Fruit fly (Drosophila melanogaster): ENCODE data around the gene CG3557.
A peak's percentile ranks its signal among the peaks of the same experiment; 100 is the strongest.

CG3557 gene

dm6 chr2L:2365077-2365651, 20.4 kb downstream of the CG3557 start, which contains the start of the genes Rab5 and Axud1 (continued):
- TF ChIP-seq eve (GFP tag; optimal IDR thresholded peaks at IDR 0.05), result no peak
- no peak for TF ChIP-seq ro (GFP tag; IDR thresholded peaks at IDR 0.05)
- TF ChIP-seq CG7987 (GFP tag; optimal IDR thresholded peaks at IDR 0.05), result no peak
- TF ChIP-seq mam (GFP tag; optimal IDR thresholded peaks at IDR 0.05), result no peak
- TF ChIP-seq CG4404 (GFP tag; IDR thresholded peaks at IDR 0.05), result no peak
- no peak for TF ChIP-seq CG30431 (GFP tag; optimal IDR thresholded peaks at IDR 0.05)
- TF ChIP-seq hbn (GFP tag; IDR thresholded peaks at IDR 0.05; ENCODE audit: partially characterized antibody), result no peak
- TF ChIP-seq CG32532 (GFP tag; IDR thresholded peaks at IDR 0.05), result peak; percentile 29; the same call in 1 of the 2 replicates
- peak; percentile 77 for TF ChIP-seq Ets65A (GFP tag)
- no peak for TF ChIP-seq lilli (GFP tag; optimal IDR thresholded peaks at IDR 0.05)
- TF ChIP-seq GATAe (GFP tag; conservative IDR thresholded peaks at IDR 0.05), result no peak
- TF ChIP-seq inv (GFP tag; IDR thresholded peaks at IDR 0.05; ENCODE audit: partially characterized antibody), result no peak
- peak; percentile 64 for TF ChIP-seq Med (GFP tag)
- TF ChIP-seq gem (tag; optimal IDR thresholded peaks at IDR 0.05), result peak; percentile 9
- no peak for TF ChIP-seq CG17612 (GFP tag; IDR thresholded peaks at IDR 0.05)
- TF ChIP-seq Hmr (GFP tag; optimal IDR thresholded peaks at IDR 0.05), result peak; percentile 53
- no peak for TF ChIP-seq luna (GFP tag; optimal IDR thresholded peaks at IDR 0.05)
- TF ChIP-seq CG17361 (GFP tag; IDR thresholded peaks at IDR 0.05), result peak; percentile 41; the same call in 1 of the 3 replicates
- no peak for TF ChIP-seq Oli (tag; optimal IDR thresholded peaks at IDR 0.05)
- no peak for TF ChIP-seq her (GFP tag; optimal IDR thresholded peaks at IDR 0.05)
- no peak for TF ChIP-seq wdn (GFP tag; IDR thresholded peaks at IDR 0.05)
- TF ChIP-seq CG12659 (GFP tag; optimal IDR thresholded peaks at IDR 0.05), result peak; percentile 68
- no peak for TF ChIP-seq croc (GFP tag; conservative IDR thresholded peaks at IDR 0.05)
- TF ChIP-seq CG12744 (GFP tag; optimal IDR thresholded peaks at IDR 0.05), result no peak
- TF ChIP-seq CG17359 (tag; optimal IDR thresholded peaks at IDR 0.05), result no peak
- no peak for TF ChIP-seq CG7745 (tag; optimal IDR thresholded peaks at IDR 0.05)
- TF ChIP-seq fd3F (GFP tag; optimal IDR thresholded peaks at IDR 0.05), result no peak
- TF ChIP-seq CG7372 (GFP tag; IDR thresholded peaks at IDR 0.05), result no peak
- peak; percentile 42 for TF ChIP-seq CG10267 (tag; optimal IDR thresholded peaks at IDR 0.05)
- TF ChIP-seq CG3726 (GFP tag; IDR thresholded peaks at IDR 0.05), result no peak
- no peak for TF ChIP-seq CG11398 (GFP tag; optimal IDR thresholded peaks at IDR 0.05)
- no peak for TF ChIP-seq klu (GFP tag; IDR thresholded peaks at IDR 0.05)
- TF ChIP-seq amos (GFP tag; IDR thresholded peaks at IDR 0.05; ENCODE audit: partially characterized antibody), result no peak
- peak; percentile 38 for TF ChIP-seq Nf-YC (tag; optimal IDR thresholded peaks at IDR 0.05)
- no peak for TF ChIP-seq CG14860 (GFP tag; IDR thresholded peaks at IDR 0.05; ENCODE audit: partially characterized antibody)
- TF ChIP-seq sim (GFP tag; IDR thresholded peaks at IDR 0.05), result no peak
- TF ChIP-seq oc (tag; optimal IDR thresholded peaks at IDR 0.05), result no peak
- no peak for TF ChIP-seq wek (GFP tag; optimal IDR thresholded peaks at IDR 0.05)
- no peak for TF ChIP-seq ttk (GFP tag; IDR thresholded peaks at IDR 0.05)
- no peak for TF ChIP-seq trh (GFP tag; optimal IDR thresholded peaks at IDR 0.05)
- TF ChIP-seq jigr1 (GFP tag; IDR thresholded peaks at IDR 0.05), result no peak
- peak; percentile 29 for TF ChIP-seq HmgD (GFP tag; optimal IDR thresholded peaks at IDR 0.05)
- no peak for TF ChIP-seq Camta (GFP tag; optimal IDR thresholded peaks at IDR 0.05)
- no peak for TF ChIP-seq CG9727 (GFP tag; optimal IDR thresholded peaks at IDR 0.05)
- no peak for TF ChIP-seq repo (GFP tag; optimal IDR thresholded peaks at IDR 0.05)
- TF ChIP-seq Doc3 (GFP tag; IDR thresholded peaks at IDR 0.05; ENCODE audit: partially characterized antibody), result no peak
- no peak for TF ChIP-seq Scr (GFP tag; IDR thresholded peaks at IDR 0.05; ENCODE audit: partially characterized antibody)
- TF ChIP-seq zfh1 (GFP tag; IDR thresholded peaks at IDR 0.05), result no peak
- TF ChIP-seq Doc2 (GFP tag; IDR thresholded peaks at IDR 0.05), result no peak
- no peak for TF ChIP-seq Dad (GFP tag; optimal IDR thresholded peaks at IDR 0.05)
- TF ChIP-seq da (GFP tag; optimal IDR thresholded peaks at IDR 0.05), result no peak

Measured in whole organism, embryonic.